Worm (Caenorhabditis elegans) whole organism, L1 larva: ENCODE results near the gene ceh-21.

Experiments
- ama-1 ChIP-seq: fragments of 150-350 bp; optimal IDR thresholded peaks from 2 replicates; lab custom pipeline; 2014
- elt-2 ChIP-seq: sonication (generic microtip); optimal IDR thresholded peaks from 2 replicates; lab custom pipeline; 2016; ENCODE audit warnings: missing genetic modification characterization, mild to moderate bottlenecking, inconsistent platforms, missing compliant biosample characterization, missing genetic modification reagents
- elt-3 ChIP-seq, 6 experiments: fragments of 150-350 bp in 1 of 6; sonication (generic microtip); optimal IDR thresholded peaks; 2 replicates each; lab custom pipeline; 2017 to 2018; ENCODE audit warnings: missing biosample characterization in 6 of 6, missing genetic modification characterization in 6 of 6, inconsistent platforms in 1 of 6
- lir-3 ChIP-seq: sonication (generic microtip); optimal IDR thresholded peaks from 2 replicates; lab custom pipeline; 2016; ENCODE audit warnings: mild to moderate bottlenecking, missing genetic modification characterization, moderate library complexity, missing compliant biosample characterization; ENCODE audit not compliant: poor library complexity
- ztf-11 ChIP-seq, 2 experiments: sonication (generic microtip); optimal IDR thresholded peaks; 2 replicates each; lab custom pipeline; 2016 to 2017; ENCODE audit warnings: missing genetic modification characterization in 2 of 2, missing biosample characterization in 1 of 2, missing compliant biosample characterization in 1 of 2

ce11 chrX:1858616-1859015 is 6.1 kb upstream of the ceh-21 start:
- TF ChIP-seq elt-2 (tag; lab: Kevin White, UChicago), result peak; percentile 15
- TF ChIP-seq elt-3 (tag; optimal IDR thresholded peaks at IDR 0.05; lab: Kevin White, UChicago), result peak in 2 of 6 experiments; percentile 6 to 12
- peak; percentile 15 for TF ChIP-seq lir-3
- TF ChIP-seq ztf-11 (tag; optimal IDR thresholded peaks at IDR 0.05; lab: Kevin White, UChicago), result peak in 1 of 2 experiments; percentile 55
- no peak for TF ChIP-seq ama-1 (lab: Kevin White, UChicago)
